Worm (Caenorhabditis elegans) whole organism, L3 larva: ENCODE data around the gene lec-4.

Experiments used
- aly-2 ChIP-seq: fragments of 150-350 bp; optimal IDR thresholded peaks from 2 replicates; lab custom pipeline; 2014; ENCODE audit warnings: missing biosample characterization, missing genetic modification characterization
- ceh-9 ChIP-seq: sonication (generic microtip); optimal IDR thresholded peaks from 2 replicates; lab custom pipeline; 2018; ENCODE audit warnings: missing biosample characterization, missing genetic modification characterization
- elt-1 ChIP-seq: fragments of 150-350 bp; optimal IDR thresholded peaks from 2 replicates; lab custom pipeline; 2014; ENCODE audit warnings: missing biosample characterization, missing genetic modification characterization
- jun-1 ChIP-seq: fragments of 150-350 bp; optimal IDR thresholded peaks from 2 replicates; lab custom pipeline; 2014; ENCODE audit warnings: missing biosample characterization, missing genetic modification reagents, missing genetic modification characterization
- nhr-11 ChIP-seq: fragments of 150-350 bp; optimal IDR thresholded peaks from 2 replicates; lab custom pipeline; 2014; ENCODE audit warnings: missing biosample characterization, missing genetic modification characterization
- nhr-28 ChIP-seq: fragments of 150-350 bp; optimal IDR thresholded peaks from 2 replicates; lab custom pipeline; 2014; ENCODE audit warnings: missing biosample characterization, missing genetic modification characterization
- nhr-77 ChIP-seq: fragments of 150-350 bp; optimal IDR thresholded peaks from 2 replicates; lab custom pipeline; 2014; ENCODE audit warnings: missing biosample characterization, missing genetic modification characterization
- pha-4 ChIP-seq: fragments of 150-350 bp; optimal IDR thresholded peaks from 2 replicates; lab custom pipeline; 2014; ENCODE audit warnings: missing biosample characterization, missing genetic modification reagents, missing genetic modification characterization
- pqm-1 ChIP-seq: fragments of 150-350 bp; optimal IDR thresholded peaks from 2 replicates; lab custom pipeline; 2017; ENCODE audit warnings: missing biosample characterization, missing genetic modification characterization, inconsistent platforms
- unc-62 ChIP-seq: fragments of 150-350 bp; sonication (generic microtip); optimal IDR thresholded peaks from 4 replicates; lab custom pipeline; 2014; ENCODE audit warnings: missing biosample characterization, missing genetic modification reagents, missing genetic modification characterization
- ztf-11 ChIP-seq: fragments of 150-350 bp; optimal IDR thresholded peaks from 2 replicates; lab custom pipeline; 2014; ENCODE audit warnings: missing biosample characterization, missing genetic modification characterization

ce11 chrIII:3759312-3759711 lies 13.8 kb downstream of the lec-4 start, which contains the start of gene arcp-1:
- TF ChIP-seq nhr-11 (no peak), nhr-28 (tag; lab: Kevin White, UChicago) (no peak), jun-1 (tag; lab: Kevin White, UChicago) (no peak), unc-62 (GFP tag; lab: Kevin White, UChicago) (no peak), aly-2 (tag; lab: Kevin White, UChicago) (no peak), ztf-11 (tag; lab: Kevin White, UChicago) (no peak), ceh-9 (tag; lab: Kevin White, UChicago) (no peak), pha-4 (tag; lab: Kevin White, UChicago) (no peak), nhr-77 (tag; lab: Kevin White, UChicago) (no peak), pqm-1 (tag; lab: Kevin White, UChicago) (no peak), elt-1 (tag; lab: Kevin White, UChicago) (no peak)
